Worm (Caenorhabditis elegans) whole organism, early embryonic: ENCODE data around the gene nrf-6.

Source experiments
- B0310.2 ChIP-seq: sonication (generic microtip); optimal IDR thresholded peaks from 2 replicates; lab custom pipeline; 2016; ENCODE audit warnings: mild to moderate bottlenecking, missing genetic modification characterization, missing compliant biosample characterization
- F13C5.2 ChIP-seq: sonication (generic microtip); optimal IDR thresholded peaks from 2 replicates; lab custom pipeline; 2017; ENCODE audit warnings: mild to moderate bottlenecking, missing genetic modification characterization, inconsistent platforms, missing compliant biosample characterization
- aly-1 ChIP-seq: sonication (generic microtip); optimal IDR thresholded peaks from 2 replicates; lab custom pipeline; 2016; ENCODE audit warnings: missing genetic modification characterization, missing compliant biosample characterization
- ama-1 ChIP-seq: fragments of 150-350 bp; optimal IDR thresholded peaks from 2 replicates; lab custom pipeline; 2014
- ceh-13 ChIP-seq: fragments of 200-800 bp; sonication (Bioruptor generic); optimal IDR thresholded peaks from 2 replicates; lab custom pipeline; 2018; ENCODE audit warnings: mild to moderate bottlenecking, missing genetic modification characterization, missing compliant biosample characterization
- ceh-36 ChIP-seq: sonication (generic microtip); optimal IDR thresholded peaks from 2 replicates; lab custom pipeline; 2016; ENCODE audit warnings: missing genetic modification characterization, inconsistent platforms, missing compliant biosample characterization
- ets-7 ChIP-seq: sonication (generic microtip); optimal IDR thresholded peaks from 2 replicates; lab custom pipeline; 2016; ENCODE audit warnings: missing genotype, missing genetic modification characterization, missing compliant biosample characterization
- flt-1 ChIP-seq: fragments of 200-800 bp; sonication (Bioruptor generic); IDR thresholded peaks from 2 replicates; pipeline ENCODE4 v1.3.6; 2022; ENCODE audit warnings: missing genetic modification characterization, missing compliant biosample characterization
- hmbx-1 ChIP-seq: sonication (generic microtip); optimal IDR thresholded peaks from 2 replicates; lab custom pipeline; 2016; ENCODE audit warnings: mild to moderate bottlenecking, missing genetic modification characterization, missing compliant biosample characterization
- hmg-4 ChIP-seq: fragments of 200-800 bp; sonication (Bioruptor generic); optimal IDR thresholded peaks from 2 replicates; lab custom pipeline; 2018; ENCODE audit warnings: mild to moderate bottlenecking, missing genetic modification characterization, missing compliant biosample characterization
- hnd-1 ChIP-seq: sonication (generic microtip); optimal IDR thresholded peaks from 2 replicates; lab custom pipeline; 2016; ENCODE audit warnings: missing genetic modification characterization, missing compliant biosample characterization
- pes-1 ChIP-seq: fragments of 200-800 bp; sonication (Bioruptor generic); IDR thresholded peaks from 2 replicates; pipeline ENCODE4 v1.3.6; 2022; ENCODE audit warnings: missing genetic modification reagents, missing genetic modification characterization, missing compliant biosample characterization
- scrt-1 ChIP-seq: fragments of 200-800 bp; sonication (Bioruptor generic); IDR thresholded peaks from 2 replicates; pipeline ENCODE4 v1.3.6; 2022; ENCODE audit warnings: missing genetic modification characterization, missing compliant biosample characterization
- sea-1 ChIP-seq: fragments of 200-800 bp; sonication (Bioruptor generic); conservative IDR thresholded peaks from 2 replicates; pipeline ENCODE4 v1.3.6; 2022; ENCODE audit warnings: missing genetic modification characterization, missing compliant biosample characterization
- tbx-11 ChIP-seq: fragments of 200-800 bp; sonication (Bioruptor generic); IDR thresholded peaks from 2 replicates; pipeline ENCODE4 v1.3.6; 2022; ENCODE audit warnings: missing genetic modification characterization, missing compliant biosample characterization
- tbx-37 ChIP-seq: fragments of 200-800 bp; sonication (Bioruptor generic); conservative IDR thresholded peaks from 2 replicates; pipeline ENCODE4 v1.3.6; 2022; ENCODE audit warnings: missing genetic modification reagents, missing genetic modification characterization, missing compliant biosample characterization
- tra-4 ChIP-seq: sonication (generic microtip); optimal IDR thresholded peaks from 2 replicates; lab custom pipeline; 2017; ENCODE audit warnings: missing genetic modification characterization, missing compliant biosample characterization

nrf-6 gene

ce11 chrII:8071012-8071625 lies 38.6 kb upstream of the nrf-6 start:
- TF ChIP-seq tbx-37 (GFP tag; lab: Robert Waterston, UW): no peak
- no peak for TF ChIP-seq tra-4 (tag; lab: Kevin White, UChicago)
- no peak for TF ChIP-seq sea-1 (GFP tag; lab: Robert Waterston, UW)
- no peak for TF ChIP-seq ama-1
- no peak for TF ChIP-seq scrt-1 (GFP tag; lab: Robert Waterston, UW)
- TF ChIP-seq ceh-13 (GFP tag; lab: Kevin White, UChicago): no peak
- no peak for TF ChIP-seq pes-1 (GFP tag; lab: Robert Waterston, UW)
- TF ChIP-seq F13C5.2 (tag; lab: Kevin White, UChicago): no peak
- TF ChIP-seq ets-7 (tag; lab: Kevin White, UChicago): no peak
- TF ChIP-seq B0310.2 (tag; lab: Kevin White, UChicago): no peak
- no peak for TF ChIP-seq tbx-11 (GFP tag; lab: Robert Waterston, UW)
- TF ChIP-seq hmg-4 (GFP tag; lab: Kevin White, UChicago): no peak
- TF ChIP-seq flt-1 (GFP tag; lab: Robert Waterston, UW): no peak
- TF ChIP-seq ceh-36 (tag; lab: Kevin White, UChicago): no peak
- no peak for TF ChIP-seq hnd-1 (tag; lab: Kevin White, UChicago)
- no peak for TF ChIP-seq aly-1 (tag; lab: Kevin White, UChicago)
- no peak for TF ChIP-seq hmbx-1 (tag; lab: Kevin White, UChicago)

ce11 chrII:8065985-8066384 lies 33.5 kb upstream of the nrf-6 start, which contains the start of gene pdha-1:
TSS of gene pdha-1 (plus strand) at chrII:8066285.
- TF ChIP-seq ets-7 (tag; lab: Kevin White, UChicago) (no peak), ceh-36 (tag; lab: Kevin White, UChicago) (no peak), ceh-13 (GFP tag; lab: Kevin White, UChicago) (no peak), scrt-1 (GFP tag; lab: Robert Waterston, UW) (no peak), tbx-37 (GFP tag; lab: Robert Waterston, UW) (no peak), aly-1 (tag; lab: Kevin White, UChicago) (no peak), hmg-4 (GFP tag; lab: Kevin White, UChicago) (no peak), tra-4 (tag; lab: Kevin White, UChicago) (no peak), hnd-1 (tag; lab: Kevin White, UChicago) (no peak), pes-1 (GFP tag; lab: Robert Waterston, UW) (no peak), flt-1 (GFP tag; lab: Robert Waterston, UW) (no peak), sea-1 (GFP tag; lab: Robert Waterston, UW) (no peak), hmbx-1 (tag; lab: Kevin White, UChicago) (no peak), F13C5.2 (tag; lab: Kevin White, UChicago) (no peak)

- TF ChIP-seq scrt-1 (GFP tag; lab: Robert Waterston, UW) (0 out of 2 replicates have a peak, but pooled peaks have one; percentile 23), F13C5.2 (tag; lab: Kevin White, UChicago) (no peak), ets-7 (tag; lab: Kevin White, UChicago) (peak; percentile 14)
Observed at ce11 chrII:8062334-8062791, 29.9 kb upstream of the nrf-6 start, which contains the start of gene ufd-2. TSS of gene ufd-2 (plus strand) at chrII:8062741.

ce11 chrII:8059532-8059931 lies 27.0 kb upstream of the nrf-6 start:
- TF ChIP-seq tbx-37 (GFP tag; lab: Robert Waterston, UW): no peak
- TF ChIP-seq pes-1 (GFP tag; lab: Robert Waterston, UW): no peak
- no peak for TF ChIP-seq sea-1 (GFP tag; lab: Robert Waterston, UW)
- TF ChIP-seq flt-1 (GFP tag; lab: Robert Waterston, UW): no peak

- no peak for TF ChIP-seq F13C5.2 (tag; lab: Kevin White, UChicago)
- no peak for TF ChIP-seq hmg-4 (GFP tag; lab: Kevin White, UChicago)
- no peak for TF ChIP-seq B0310.2 (tag; lab: Kevin White, UChicago)
- TF ChIP-seq flt-1 (GFP tag; lab: Robert Waterston, UW): no peak
- no peak for TF ChIP-seq aly-1 (tag; lab: Kevin White, UChicago)
- no peak for TF ChIP-seq ceh-13 (GFP tag; lab: Kevin White, UChicago)
- TF ChIP-seq pes-1 (GFP tag; lab: Robert Waterston, UW): no peak
- TF ChIP-seq scrt-1 (GFP tag; lab: Robert Waterston, UW): no peak
- no peak for TF ChIP-seq ets-7 (tag; lab: Kevin White, UChicago)
- no peak for TF ChIP-seq tra-4 (tag; lab: Kevin White, UChicago)
- no peak for TF ChIP-seq ceh-36 (tag; lab: Kevin White, UChicago)
- TF ChIP-seq tbx-11 (GFP tag; lab: Robert Waterston, UW): no peak
- no peak for TF ChIP-seq tbx-37 (GFP tag; lab: Robert Waterston, UW)
- TF ChIP-seq hmbx-1 (tag; lab: Kevin White, UChicago): no peak
- no peak for TF ChIP-seq ama-1
Observed at ce11 chrII:8058769-8059168, 26.3 kb upstream of the nrf-6 start, which contains the start of gene T05H10.8. TSS of gene T05H10.8 (plus strand) at chrII:8059069.

ce11 chrII:8057911-8058310 lies 25.4 kb upstream of the nrf-6 start:
- TF ChIP-seq hnd-1 (tag; lab: Kevin White, UChicago) (no peak), tbx-11 (GFP tag; lab: Robert Waterston, UW) (no peak), scrt-1 (GFP tag; lab: Robert Waterston, UW) (no peak), tra-4 (tag; lab: Kevin White, UChicago) (no peak), ceh-36 (tag; lab: Kevin White, UChicago) (no peak), F13C5.2 (tag; lab: Kevin White, UChicago) (no peak), pes-1 (GFP tag; lab: Robert Waterston, UW) (no peak), sea-1 (GFP tag; lab: Robert Waterston, UW) (no peak), B0310.2 (tag; lab: Kevin White, UChicago) (no peak), flt-1 (GFP tag; lab: Robert Waterston, UW) (no peak), aly-1 (tag; lab: Kevin White, UChicago) (no peak), tbx-37 (GFP tag; lab: Robert Waterston, UW) (no peak), ceh-13 (GFP tag; lab: Kevin White, UChicago) (no peak), hmbx-1 (tag; lab: Kevin White, UChicago) (no peak)
